Fruit fly (Drosophila melanogaster) whole organism, embryonic: Measurements from ENCODE around the gene CG18598.

ENCODE experiments used
- Asciz ChIP-seq: fragments of 200-800 bp; sonication (Bioruptor generic); optimal IDR thresholded peaks from 2 replicates; lab custom pipeline; 2017; ENCODE audit warnings: missing biosample characterization, mild to moderate bottlenecking, missing genetic modification characterization, missing genetic modification reagents
- B-H2 ChIP-seq: fragments of 200-800 bp; sonication (Bioruptor generic); optimal IDR thresholded peaks from 2 replicates; lab custom pipeline; 2018; ENCODE audit warnings: missing biosample characterization, mild to moderate bottlenecking, missing genetic modification characterization
- Bgb ChIP-seq: fragments of 200-800 bp; sonication (Bioruptor generic); IDR thresholded peaks from 2 replicates; pipeline ENCODE4 v1.3.6; 2022; ENCODE audit warnings: missing biosample characterization, missing genetic modification characterization; ENCODE audit not compliant: partially characterized antibody
- BtbVII ChIP-seq: fragments of 200-800 bp; sonication (Bioruptor generic); optimal IDR thresholded peaks from 3 replicates; lab custom pipeline; 2017; ENCODE audit warnings: missing biosample characterization, mild to moderate bottlenecking, missing genetic modification characterization
- Bteb2 ChIP-seq: fragments of 200-800 bp; sonication (Bioruptor generic); optimal IDR thresholded peaks from 2 replicates; lab custom pipeline; 2016; ENCODE audit warnings: missing biosample characterization, missing genetic modification characterization
- CG10209 ChIP-seq: fragments of 200-800 bp; sonication (Bioruptor generic); optimal IDR thresholded peaks from 3 replicates; lab custom pipeline; 2017; ENCODE audit warnings: missing biosample characterization, mild to moderate bottlenecking, missing genetic modification characterization, missing genetic modification reagents
- CG11398 ChIP-seq: fragments of 200-800 bp; sonication (Bioruptor generic); optimal IDR thresholded peaks from 2 replicates; lab custom pipeline; 2016; ENCODE audit warnings: missing biosample characterization, missing genetic modification characterization
- CG14050 ChIP-seq: fragments of 200-800 bp; sonication (Bioruptor generic); IDR thresholded peaks from 3 replicates; pipeline ENCODE4 v1.3.6; 2022; ENCODE audit warnings: missing biosample characterization, missing genetic modification characterization
- CG18262 ChIP-seq: fragments of 200-800 bp; optimal IDR thresholded peaks from 3 replicates; lab custom pipeline; 2019; ENCODE audit warnings: missing biosample characterization, mild to moderate bottlenecking, missing genetic modification characterization, moderate library complexity
- CG30403 ChIP-seq: fragments of 200-800 bp; sonication (Bioruptor generic); optimal IDR thresholded peaks from 3 replicates; lab custom pipeline; 2016; ENCODE audit warnings: missing biosample characterization, missing genetic modification characterization
- CG3163 ChIP-seq: fragments of 200-800 bp; sonication (Bioruptor generic); optimal IDR thresholded peaks from 3 replicates; lab custom pipeline; 2016; ENCODE audit warnings: missing biosample characterization, missing genetic modification characterization
- CG3995 ChIP-seq: fragments of 200-800 bp; sonication (Bioruptor generic); optimal IDR thresholded peaks from 3 replicates; lab custom pipeline; 2016; ENCODE audit warnings: missing biosample characterization, missing genetic modification characterization
- CG4617 ChIP-seq: fragments of 200-800 bp; sonication (Bioruptor generic); optimal IDR thresholded peaks from 3 replicates; lab custom pipeline; 2016; ENCODE audit warnings: missing biosample characterization, missing genetic modification characterization, borderline replicate concordance
- CG5953 ChIP-seq: fragments of 200-800 bp; sonication (Bioruptor generic); IDR thresholded peaks from 2 replicates; pipeline ENCODE4 v1.3.6; 2022; ENCODE audit warnings: missing biosample characterization, missing genetic modification characterization
- CG6272 ChIP-seq: fragments of 200-800 bp; sonication (Bioruptor generic); IDR thresholded peaks from 2 replicates; pipeline ENCODE4 v1.3.6; 2022; ENCODE audit warnings: missing biosample characterization, missing genetic modification characterization
- CG6854 ChIP-seq: fragments of 200-800 bp; sonication (Bioruptor generic); optimal IDR thresholded peaks from 3 replicates; lab custom pipeline; 2017; ENCODE audit warnings: missing biosample characterization, mild to moderate bottlenecking, missing genetic modification characterization
- CG7745 ChIP-seq: fragments of 200-800 bp; sonication (Bioruptor generic); optimal IDR thresholded peaks from 2 replicates; lab custom pipeline; 2018; ENCODE audit warnings: missing biosample characterization, mild to moderate bottlenecking, missing genetic modification characterization, moderate library complexity
- CG8944 ChIP-seq: fragments of 200-800 bp; sonication (Bioruptor generic); optimal IDR thresholded peaks from 3 replicates; lab custom pipeline; 2016; ENCODE audit warnings: missing biosample characterization, missing genetic modification characterization
- CG9609 ChIP-seq: fragments of 200-800 bp; sonication (Bioruptor generic); optimal IDR thresholded peaks from 3 replicates; lab custom pipeline; 2016; ENCODE audit warnings: missing biosample characterization, missing genetic modification characterization
- Camta ChIP-seq: fragments of 200-800 bp; sonication (Bioruptor generic); optimal IDR thresholded peaks from 2 replicates; lab custom pipeline; 2016; ENCODE audit warnings: missing biosample characterization, missing genetic modification characterization
- CkIIα-i1 ChIP-seq: fragments of 200-800 bp; sonication (Bioruptor generic); IDR thresholded peaks from 2 replicates; pipeline ENCODE4 v1.3.6; 2022; ENCODE audit warnings: missing biosample characterization, missing genetic modification characterization
- D19B ChIP-seq: fragments of 200-800 bp; sonication (Bioruptor generic); optimal IDR thresholded peaks from 2 replicates; lab custom pipeline; 2017; ENCODE audit warnings: missing biosample characterization, mild to moderate bottlenecking, missing genetic modification characterization
- Dll ChIP-seq: fragments of 200-800 bp; sonication (Bioruptor generic); IDR thresholded peaks from 4 replicates; pipeline ENCODE4 v1.3.6; 2022; ENCODE audit warnings: missing biosample characterization, missing genetic modification characterization; ENCODE audit not compliant: partially characterized antibody
- Hand ChIP-seq: fragments of 200-800 bp; sonication (Bioruptor generic); optimal IDR thresholded peaks from 2 replicates; lab custom pipeline; 2017; ENCODE audit warnings: mild to moderate bottlenecking, missing biosample characterization, missing genetic modification reagents, missing genetic modification characterization
- Jarid2 ChIP-seq: fragments of 200-800 bp; sonication (Bioruptor generic); optimal IDR thresholded peaks from 3 replicates; lab custom pipeline; 2017; ENCODE audit warnings: mild to moderate bottlenecking, missing biosample characterization, missing genetic modification reagents, missing genetic modification characterization
- NC2β ChIP-seq: fragments of 200-800 bp; sonication (Bioruptor generic); optimal IDR thresholded peaks from 2 replicates; lab custom pipeline; 2016; ENCODE audit warnings: missing biosample characterization, missing genetic modification characterization
- NfI ChIP-seq: fragments of 200-800 bp; sonication (Bioruptor generic); optimal IDR thresholded peaks from 3 replicates; lab custom pipeline; 2018; ENCODE audit warnings: missing biosample characterization, mild to moderate bottlenecking, missing genetic modification characterization, moderate library complexity
- Oli ChIP-seq: fragments of 200-800 bp; sonication (Bioruptor generic); optimal IDR thresholded peaks from 2 replicates; lab custom pipeline; 2018; ENCODE audit warnings: missing biosample characterization, mild to moderate bottlenecking, missing genetic modification characterization, moderate library complexity
- Rx ChIP-seq: fragments of 200-800 bp; sonication (Bioruptor generic); IDR thresholded peaks from 2 replicates; pipeline ENCODE4 v1.3.6; 2022; ENCODE audit warnings: missing biosample characterization, missing genetic modification characterization
- Sox102F ChIP-seq: fragments of 200-800 bp; sonication (Bioruptor generic); optimal IDR thresholded peaks from 2 replicates; lab custom pipeline; 2018; ENCODE audit warnings: missing biosample characterization, mild to moderate bottlenecking, missing genetic modification characterization, moderate library complexity
- ase ChIP-seq: fragments of 200-800 bp; sonication (Bioruptor generic); IDR thresholded peaks from 3 replicates; pipeline ENCODE4 v1.3.6; 2022; ENCODE audit warnings: missing biosample characterization, missing genetic modification characterization
- ash1 ChIP-seq: fragments of 200-800 bp; sonication (Bioruptor generic); optimal IDR thresholded peaks from 2 replicates; lab custom pipeline; 2018; ENCODE audit warnings: missing biosample characterization, mild to moderate bottlenecking, missing genetic modification characterization
- bbx ChIP-seq: fragments of 200-800 bp; sonication (Bioruptor generic); IDR thresholded peaks from 2 replicates; pipeline ENCODE4 v1.3.6; 2022; ENCODE audit warnings: missing biosample characterization, missing genetic modification characterization; ENCODE audit not compliant: partially characterized antibody
- dan ChIP-seq: fragments of 200-800 bp; sonication (Bioruptor generic); IDR thresholded peaks from 2 replicates; pipeline ENCODE4 v1.3.6; 2022; ENCODE audit warnings: missing biosample characterization, missing genetic modification characterization
- dpn ChIP-seq, 2 experiments: fragments of 200-800 bp; sonication (Bioruptor generic); optimal IDR thresholded peaks; 3 replicates each; lab custom pipeline; 2016; ENCODE audit warnings: missing biosample characterization in 2 of 2, missing genetic modification characterization in 2 of 2
- ewg ChIP-seq: fragments of 200-800 bp; sonication (Bioruptor generic); optimal IDR thresholded peaks from 3 replicates; lab custom pipeline; 2017; ENCODE audit warnings: mild to moderate bottlenecking, missing biosample characterization, missing genetic modification reagents, missing genetic modification characterization
- exex ChIP-seq: fragments of 200-800 bp; sonication (Bioruptor generic); optimal IDR thresholded peaks from 4 replicates; lab custom pipeline; 2018; ENCODE audit warnings: missing biosample characterization, mild to moderate bottlenecking, missing genetic modification characterization, moderate library complexity
- fru ChIP-seq: fragments of >200 bp; optimal IDR thresholded peaks from 2 replicates; lab custom pipeline; 2017
- hkb ChIP-seq, 2 experiments: fragments of 200-800 bp in 1 of 2; fragments of >200 bp in 1 of 2; sonication (Bioruptor generic) in 1 of 2; IDR thresholded peaks in 1 of 2; optimal IDR thresholded peaks in 1 of 2; 2 replicates each; pipeline versions ENCODE4 v1.3.6 to Lab custom; 2017 to 2022; ENCODE audit warnings: missing biosample characterization in 1 of 2, missing genetic modification characterization in 1 of 2
- nerfin-1 ChIP-seq: fragments of 200-800 bp; sonication (Bioruptor generic); optimal IDR thresholded peaks from 3 replicates; lab custom pipeline; 2019; ENCODE audit warnings: missing biosample characterization, mild to moderate bottlenecking, missing genetic modification characterization, moderate library complexity
- repo ChIP-seq: fragments of 200-800 bp; sonication (Bioruptor generic); optimal IDR thresholded peaks from 2 replicates; lab custom pipeline; 2016; ENCODE audit warnings: missing biosample characterization, missing genetic modification characterization
- seq ChIP-seq: fragments of 200-800 bp; sonication (Bioruptor generic); IDR thresholded peaks from 2 replicates; pipeline ENCODE4 v1.3.6; 2022; ENCODE audit warnings: missing biosample characterization, missing genetic modification characterization
- sim ChIP-seq: fragments of 200-800 bp; sonication (Bioruptor generic); IDR thresholded peaks from 2 replicates; pipeline ENCODE4 v1.3.6; 2022; ENCODE audit warnings: missing biosample characterization, missing genetic modification characterization
- slp2 ChIP-seq: fragments of 200-800 bp; sonication (Bioruptor generic); optimal IDR thresholded peaks from 2 replicates; lab custom pipeline; 2016; ENCODE audit warnings: missing biosample characterization, missing genetic modification characterization
- sug ChIP-seq: fragments of 200-800 bp; optimal IDR thresholded peaks from 2 replicates; lab custom pipeline; 2019; ENCODE audit warnings: missing biosample characterization, mild to moderate bottlenecking, missing genetic modification characterization, moderate library complexity
- tin ChIP-seq: fragments of 200-800 bp; sonication (Bioruptor generic); optimal IDR thresholded peaks from 3 replicates; lab custom pipeline; 2016; ENCODE audit warnings: missing biosample characterization, missing genetic modification characterization
- trh ChIP-seq: fragments of 200-800 bp; sonication (Bioruptor generic); optimal IDR thresholded peaks from 2 replicates; lab custom pipeline; 2016; ENCODE audit warnings: missing biosample characterization, missing genetic modification characterization
- tup ChIP-seq: fragments of 200-800 bp; sonication (Bioruptor generic); optimal IDR thresholded peaks from 2 replicates; lab custom pipeline; 2016; ENCODE audit warnings: missing biosample characterization, mild to moderate bottlenecking, missing genetic modification characterization, moderate library complexity
- zen2 ChIP-seq: fragments of 200-800 bp; sonication (Bioruptor generic); IDR thresholded peaks from 3 replicates; pipeline ENCODE4 v1.3.6; 2022; ENCODE audit warnings: missing biosample characterization, missing genetic modification characterization; ENCODE audit not compliant: partially characterized antibody

Gene CG18598

dm6 chr3R:18244171-18245043 lies 6.5 kb upstream of the CG18598 start (continued):
- TF ChIP-seq CG10209 (GFP tag; lab: Kevin White, UChicago), result peak; percentile 25
- TF ChIP-seq B-H2 (GFP tag; lab: Kevin White, UChicago), result no peak
- TF ChIP-seq Camta (GFP tag; lab: Kevin White, UChicago), result no peak
- no peak for TF ChIP-seq Rx (GFP tag; lab: Robert Waterston, UW)
- 0 out of 2 replicates have a peak, but pooled peaks have one; percentile 5 for TF ChIP-seq CG5953 (GFP tag; lab: Robert Waterston, UW)
- no peak for TF ChIP-seq CG4617 (GFP tag; lab: Kevin White, UChicago)
- TF ChIP-seq Sox102F (GFP tag; lab: Kevin White, UChicago), result no peak
- TF ChIP-seq trh (GFP tag; lab: Kevin White, UChicago), result no peak
- no peak for TF ChIP-seq Asciz (GFP tag; lab: Kevin White, UChicago)
- no peak for TF ChIP-seq seq (GFP tag; lab: Robert Waterston, UW)
- no peak for TF ChIP-seq CG14050 (GFP tag; lab: Robert Waterston, UW)
- TF ChIP-seq slp2 (GFP tag; lab: Kevin White, UChicago), result no peak
- no peak for TF ChIP-seq NC2β (GFP tag; lab: Kevin White, UChicago)
- peak; percentile 18 for TF ChIP-seq Hand (GFP tag; lab: Kevin White, UChicago)
- no peak for TF ChIP-seq fru
- no peak for TF ChIP-seq CG6272 (GFP tag; lab: Robert Waterston, UW)
- TF ChIP-seq dan (GFP tag; lab: Robert Waterston, UW), result no peak
- peak; percentile 28 for TF ChIP-seq exex
- TF ChIP-seq repo (GFP tag; lab: Kevin White, UChicago), result no peak
- peak; percentile 6 for TF ChIP-seq NfI (GFP tag; lab: Kevin White, UChicago)
- no peak for TF ChIP-seq CG30403
- TF ChIP-seq ewg, result no peak
- TF ChIP-seq CG9609, result no peak
- no peak; the same call in 1 of the 2 replicates for TF ChIP-seq bbx (GFP tag; lab: Robert Waterston, UW)
- TF ChIP-seq dpn (GFP tag; optimal IDR thresholded peaks at IDR 0.05; lab: Kevin White, UChicago), result no peak
- no peak for TF ChIP-seq sim (GFP tag; lab: Robert Waterston, UW)
- no peak for TF ChIP-seq zen2 (GFP tag; lab: Robert Waterston, UW)
- TF ChIP-seq Bgb, result peak; percentile 28; the same call in 1 of the 2 replicates
- peak; percentile 40 for TF ChIP-seq CG3163
- TF ChIP-seq CG3995, result no peak
- no peak for TF ChIP-seq D19B (GFP tag; lab: Kevin White, UChicago)
- TF ChIP-seq Dll (GFP tag; lab: Robert Waterston, UW), result peak; percentile 41; the same call in 1 of the 4 replicates
- no peak for TF ChIP-seq CG11398 (GFP tag; lab: Kevin White, UChicago)
- no peak for TF ChIP-seq CG7745 (tag; lab: Kevin White, UChicago)
- no peak for TF ChIP-seq nerfin-1 (tag; lab: Kevin White, UChicago)
- TF ChIP-seq CG8944 (GFP tag; lab: Kevin White, UChicago), result no peak
- TF ChIP-seq Oli (tag; lab: Kevin White, UChicago), result peak; percentile 38
- no peak for TF ChIP-seq CkIIα-i1 (GFP tag; lab: Robert Waterston, UW)
- TF ChIP-seq tup (GFP tag; lab: Kevin White, UChicago), result no peak
- TF ChIP-seq BtbVII (GFP tag; lab: Kevin White, UChicago), result no peak
- TF ChIP-seq sug (tag; lab: Kevin White, UChicago), result peak; percentile 78
- no peak for TF ChIP-seq CG18262 (tag; lab: Kevin White, UChicago)
- TF ChIP-seq ase (GFP tag; lab: Robert Waterston, UW), result no peak
- TF ChIP-seq ash1, result no peak
- TF ChIP-seq tin (GFP tag; lab: Kevin White, UChicago), result no peak
- no peak for TF ChIP-seq Bteb2 (GFP tag; lab: Kevin White, UChicago)
- no peak for TF ChIP-seq hkb (optimal IDR thresholded peaks at IDR 0.05; lab: Kevin White, UChicago)
- no peak for TF ChIP-seq hkb (GFP tag; IDR thresholded peaks at IDR 0.05; lab: Robert Waterston, UW)
- TF ChIP-seq Jarid2 (GFP tag; lab: Kevin White, UChicago), result no peak
- no peak for TF ChIP-seq CG6854 (GFP tag; lab: Kevin White, UChicago)
